Fruit fly (Drosophila melanogaster) whole organism, wandering third instar larva: ENCODE results near the gene Rab9Fb.

Experiments
- Dif ChIP-seq: fragments of 200-275, 200-300 bp; sonication (Bioruptor generic); optimal IDR thresholded peaks from 2 replicates; lab custom pipeline; 2018; ENCODE audit warnings: missing biosample characterization, missing genetic modification characterization; ENCODE audit not compliant: partially characterized antibody
- Hr78 ChIP-seq: fragments of >200 bp; optimal IDR thresholded peaks from 2 replicates; lab custom pipeline; 2017; ENCODE audit warnings: missing biosample characterization, missing genetic modification characterization
- Myc ChIP-seq: fragments of >200 bp; optimal IDR thresholded peaks from 2 replicates; lab custom pipeline; 2017
- N ChIP-seq: fragments of >200 bp; optimal IDR thresholded peaks from 2 replicates; lab custom pipeline; 2018; ENCODE audit warnings: missing biosample characterization, missing external identifiers, missing genetic modification characterization
- OdsH ChIP-seq: fragments of 200-800 bp; sonication (Bioruptor generic); optimal IDR thresholded peaks from 2 replicates; lab custom pipeline; 2016; ENCODE audit warnings: missing biosample characterization, mild to moderate bottlenecking, missing genetic modification characterization
- Sp1 ChIP-seq: fragments of 200-800 bp; sonication (Bioruptor generic); optimal IDR thresholded peaks from 3 replicates; lab custom pipeline; 2019; ENCODE audit warnings: missing biosample characterization, mild to moderate bottlenecking, missing genetic modification characterization, moderate library complexity
- dmrt93B ChIP-seq: fragments of 200-800 bp; sonication (Bioruptor generic); optimal IDR thresholded peaks from 2 replicates; lab custom pipeline; 2018; ENCODE audit warnings: missing biosample characterization, mild to moderate bottlenecking, missing genetic modification characterization
- ey ChIP-seq: fragments of 200-800 bp; sonication (Bioruptor generic); optimal IDR thresholded peaks from 2 replicates; lab custom pipeline; 2016; ENCODE audit warnings: missing biosample characterization, missing genetic modification characterization
- fru ChIP-seq: fragments of 200-800 bp; sonication (Bioruptor generic); optimal IDR thresholded peaks from 3 replicates; lab custom pipeline; 2016; ENCODE audit warnings: missing biosample characterization, mild to moderate bottlenecking, missing genetic modification characterization
- h ChIP-seq: fragments of 200-800 bp; sonication (Bioruptor generic); optimal IDR thresholded peaks from 3 replicates; lab custom pipeline; 2016; ENCODE audit warnings: missing biosample characterization, mild to moderate bottlenecking, missing genetic modification characterization
- sage ChIP-seq: fragments of 200-800 bp; sonication (Bioruptor generic); optimal IDR thresholded peaks from 2 replicates; lab custom pipeline; 2016; ENCODE audit warnings: missing biosample characterization, mild to moderate bottlenecking, missing genetic modification characterization
- sv ChIP-seq: fragments of 200-800 bp; sonication (Bioruptor generic); optimal IDR thresholded peaks from 3 replicates; lab custom pipeline; 2016; ENCODE audit warnings: missing biosample characterization, missing genetic modification characterization
- woc ChIP-seq: sonication (Bioruptor generic); optimal IDR thresholded peaks from 2 replicates; lab custom pipeline; 2016; ENCODE audit warnings: missing biosample characterization, mild to moderate bottlenecking, missing genetic modification characterization

dm6 chrX:10905467-10905866 is 46.8 kb downstream of the Rab9Fb start, which contains the start of gene CG43901:
- no peak for TF ChIP-seq h
- no peak for TF ChIP-seq N
- TF ChIP-seq fru (GFP tag; lab: Kevin White, UChicago) = no peak
- TF ChIP-seq sv (GFP tag; lab: Kevin White, UChicago) = no peak
- TF ChIP-seq ey (GFP tag; lab: Kevin White, UChicago) = no peak
- no peak for TF ChIP-seq dmrt93B (GFP tag; lab: Kevin White, UChicago)
- TF ChIP-seq Sp1 = no peak
- TF ChIP-seq Dif (GFP tag; lab: Kevin White, UChicago) = no peak
- TF ChIP-seq woc (GFP tag; lab: Kevin White, UChicago) = no peak
- no peak for TF ChIP-seq OdsH (GFP tag; lab: Kevin White, UChicago)
- TF ChIP-seq Hr78 (GFP tag; lab: Kevin White, UChicago) = no peak
- TF ChIP-seq Myc (lab: Kevin White, UChicago) = no peak
- TF ChIP-seq sage = no peak
